Worm (Caenorhabditis elegans) whole organism, L3 larva: ENCODE measurements around the gene hsp-110.

Experiments used
- ceh-9 ChIP-seq: sonication (generic microtip); optimal IDR thresholded peaks from 2 replicates; lab custom pipeline; 2018; ENCODE audit warnings: missing biosample characterization, missing genetic modification characterization
- nhr-77 ChIP-seq: fragments of 150-350 bp; optimal IDR thresholded peaks from 2 replicates; lab custom pipeline; 2014; ENCODE audit warnings: missing biosample characterization, missing genetic modification characterization

ce11 chrIII:8467520-8467919 is 20.8 kb upstream of the hsp-110 start:
- no peak for TF ChIP-seq ceh-9 (tag; lab: Kevin White, UChicago)
- no peak for TF ChIP-seq nhr-77 (tag; lab: Kevin White, UChicago)
